Worm (Caenorhabditis elegans): ENCODE data around the gene C50B6.7.

DNA sequence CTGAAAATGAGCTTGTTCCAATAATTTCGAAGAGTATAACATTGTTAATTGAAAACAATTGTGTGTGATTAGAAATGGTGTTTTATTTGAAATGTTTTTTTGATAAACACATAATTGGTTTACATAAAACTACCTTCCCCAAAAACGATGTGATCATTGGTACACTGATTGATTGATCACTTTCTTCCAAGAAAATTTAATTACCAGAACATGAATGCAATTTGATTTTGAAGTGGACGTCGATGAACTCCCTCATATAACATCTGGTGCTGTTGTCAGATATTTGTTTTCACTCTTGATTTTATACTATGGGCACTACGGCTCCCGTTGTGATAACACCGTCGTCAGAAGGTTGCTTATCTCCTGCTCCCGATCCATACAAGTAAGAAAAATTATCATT, 4.1 kb downstream of the C50B6.7 start, which contains the start of gene srh-15:
- TF ChIP-seq nhr-12 (tag; optimal IDR thresholded peaks at IDR 0.05) (no peak), ztf-11 (tag; optimal IDR thresholded peaks at IDR 0.05) (no peak), bed-3 (GFP tag; optimal IDR thresholded peaks at IDR 0.05) (no peak)

All from whole organism, mixed stage, embryonic.